Fruit fly (Drosophila melanogaster) whole organism, embryonic: ENCODE data around the gene Bace.

Experiments
- Bteb2 ChIP-seq: fragments of 200-800 bp; sonication (Bioruptor generic); optimal IDR thresholded peaks from 2 replicates; lab custom pipeline; 2016; ENCODE audit warnings: missing biosample characterization, missing genetic modification characterization
- CG10543 ChIP-seq: fragments of 200-800 bp; sonication (Bioruptor generic); optimal IDR thresholded peaks from 3 replicates; lab custom pipeline; 2017; ENCODE audit warnings: missing biosample characterization, mild to moderate bottlenecking, missing genetic modification characterization, moderate library complexity
- CG10654 ChIP-seq: fragments of 200-800 bp; sonication (Bioruptor generic); optimal IDR thresholded peaks from 2 replicates; lab custom pipeline; 2016; ENCODE audit warnings: missing biosample characterization, missing genetic modification characterization
- CG11093 ChIP-seq: fragments of 200-800 bp; sonication (Bioruptor generic); IDR thresholded peaks from 3 replicates; pipeline ENCODE4 v1.3.6; 2022; ENCODE audit warnings: missing biosample characterization, missing genetic modification characterization
- CG11695 ChIP-seq: fragments of 200-800 bp; sonication (Bioruptor generic); IDR thresholded peaks from 3 replicates; pipeline ENCODE4 v1.3.6; 2022; ENCODE audit warnings: missing biosample characterization, missing genetic modification characterization
- CG11696 ChIP-seq: fragments of 200-800 bp; sonication (Bioruptor generic); IDR thresholded peaks from 2 replicates; pipeline ENCODE4 v1.3.6; 2022; ENCODE audit warnings: missing biosample characterization, missing genetic modification characterization
- CG15479 ChIP-seq: fragments of 200-800 bp; sonication (Bioruptor generic); optimal IDR thresholded peaks from 3 replicates; lab custom pipeline; 2019; ENCODE audit warnings: missing biosample characterization, mild to moderate bottlenecking, missing genetic modification characterization, moderate library complexity
- CG17359 ChIP-seq: fragments of 200-800 bp; sonication (Bioruptor generic); optimal IDR thresholded peaks from 3 replicates; lab custom pipeline; 2018; ENCODE audit warnings: missing biosample characterization, mild to moderate bottlenecking, missing genetic modification characterization, moderate library complexity
- CG18476 ChIP-seq: fragments of 200-800 bp; sonication (Bioruptor generic); optimal IDR thresholded peaks from 2 replicates; lab custom pipeline; 2016; ENCODE audit warnings: missing biosample characterization, mild to moderate bottlenecking, missing genetic modification characterization
- CG2889 ChIP-seq: fragments of 200-800 bp; sonication (Bioruptor generic); IDR thresholded peaks from 3 replicates; pipeline ENCODE4 v1.3.6; 2022; ENCODE audit warnings: missing biosample characterization, missing genetic modification characterization
- CG31441 ChIP-seq: fragments of 200-800 bp; sonication (Bioruptor generic); IDR thresholded peaks from 2 replicates; pipeline ENCODE4 v1.3.6; 2022; ENCODE audit warnings: missing biosample characterization, missing genetic modification characterization
- CG32772 ChIP-seq: fragments of 200-800 bp; sonication (Bioruptor generic); IDR thresholded peaks from 2 replicates; pipeline ENCODE4 v1.3.6; 2022; ENCODE audit warnings: missing biosample characterization, missing genetic modification characterization
- CG4282 ChIP-seq: fragments of 200-800 bp; sonication (Bioruptor generic); optimal IDR thresholded peaks from 2 replicates; lab custom pipeline; 2016; ENCODE audit warnings: missing biosample characterization, missing genetic modification characterization
- CG6254 ChIP-seq: fragments of 200-800 bp; sonication (Bioruptor generic); optimal IDR thresholded peaks from 3 replicates; lab custom pipeline; 2017; ENCODE audit warnings: mild to moderate bottlenecking, missing biosample characterization, missing genetic modification reagents, missing genetic modification characterization
- CG7987 ChIP-seq: fragments of 200-800 bp; sonication (Bioruptor generic); optimal IDR thresholded peaks from 2 replicates; lab custom pipeline; 2018; ENCODE audit warnings: missing biosample characterization, mild to moderate bottlenecking, missing genetic modification characterization, moderate library complexity
- CG8290 ChIP-seq, 3 experiments: fragments of 200-800 bp; sonication (Bioruptor generic); optimal IDR thresholded peaks; 2 replicates each; lab custom pipeline; 2016 to 2019; ENCODE audit warnings: missing biosample characterization in 3 of 3, missing genetic modification characterization in 3 of 3, mild to moderate bottlenecking in 2 of 3, moderate library complexity in 1 of 3
- CG8478 ChIP-seq: fragments of >200 bp; optimal IDR thresholded peaks from 2 replicates; lab custom pipeline; 2018
- CHES-1-like ChIP-seq: fragments of 200-800 bp; sonication (Bioruptor generic); optimal IDR thresholded peaks from 2 replicates; lab custom pipeline; 2016; ENCODE audit warnings: missing biosample characterization, missing genetic modification characterization
- Dad ChIP-seq: fragments of 200-800 bp; sonication (Bioruptor generic); optimal IDR thresholded peaks from 3 replicates; lab custom pipeline; 2016; ENCODE audit warnings: missing biosample characterization, missing genetic modification characterization
- Dref ChIP-seq: fragments of 200-800 bp; sonication (Bioruptor generic); IDR thresholded peaks from 2 replicates; pipeline ENCODE4 v1.3.6; 2022; ENCODE audit warnings: missing biosample characterization, missing genetic modification characterization
- HLH54F ChIP-seq: fragments of 200-800 bp; sonication (Bioruptor generic); optimal IDR thresholded peaks from 3 replicates; lab custom pipeline; 2016; ENCODE audit warnings: missing biosample characterization, missing genetic modification characterization
- MESR4 ChIP-seq: fragments of 200-800 bp; sonication (Bioruptor generic); optimal IDR thresholded peaks from 2 replicates; lab custom pipeline; 2018; ENCODE audit warnings: missing biosample characterization, mild to moderate bottlenecking, missing genetic modification characterization, moderate library complexity
- NFAT ChIP-seq: fragments of 200-800 bp; sonication (Bioruptor generic); IDR thresholded peaks from 2 replicates; pipeline ENCODE4 v1.3.6; 2022; ENCODE audit warnings: missing biosample characterization, missing genetic modification characterization
- Oaz ChIP-seq: fragments of 200-800 bp; sonication (Bioruptor generic); IDR thresholded peaks from 2 replicates; pipeline ENCODE4 v1.3.6; 2022; ENCODE audit warnings: missing biosample characterization, missing genetic modification characterization
- PHDP ChIP-seq: fragments of 200-800 bp; sonication (Bioruptor generic); optimal IDR thresholded peaks from 3 replicates; lab custom pipeline; 2018; ENCODE audit warnings: missing biosample characterization, mild to moderate bottlenecking, missing genetic modification characterization, moderate library complexity
- Side ChIP-seq: fragments of 200-800 bp; sonication (Bioruptor generic); optimal IDR thresholded peaks from 2 replicates; lab custom pipeline; 2016; ENCODE audit warnings: missing biosample characterization, missing genetic modification characterization
- chinmo ChIP-seq: fragments of 200-800 bp; sonication (Bioruptor generic); IDR thresholded peaks from 4 replicates; pipeline ENCODE4 v1.3.6; 2022; ENCODE audit warnings: missing biosample characterization, missing genetic modification characterization; ENCODE audit not compliant: partially characterized antibody
- corto ChIP-seq: fragments of 200-800 bp; sonication (Bioruptor generic); optimal IDR thresholded peaks from 2 replicates; lab custom pipeline; 2016; ENCODE audit warnings: missing biosample characterization, mild to moderate bottlenecking, missing genetic modification characterization, moderate library complexity
- danr ChIP-seq: fragments of 200-800 bp; sonication (Bioruptor generic); IDR thresholded peaks from 2 replicates; pipeline ENCODE4 v1.3.6; 2022; ENCODE audit warnings: missing biosample characterization, missing genetic modification characterization
- dpn ChIP-seq, 2 experiments: fragments of 200-800 bp; sonication (Bioruptor generic); optimal IDR thresholded peaks; 3 replicates each; lab custom pipeline; 2016; ENCODE audit warnings: missing biosample characterization in 2 of 2, missing genetic modification characterization in 2 of 2
- ems ChIP-seq: fragments of 200-800 bp; sonication (Bioruptor generic); optimal IDR thresholded peaks from 3 replicates; lab custom pipeline; 2016; ENCODE audit warnings: missing biosample characterization, missing genetic modification characterization
- fd3F ChIP-seq: fragments of 200-800 bp; sonication (Bioruptor generic); optimal IDR thresholded peaks from 2 replicates; lab custom pipeline; 2018; ENCODE audit warnings: missing biosample characterization, mild to moderate bottlenecking, missing genetic modification characterization, moderate library complexity
- gem ChIP-seq: fragments of 200-800 bp; sonication (Bioruptor generic); optimal IDR thresholded peaks from 2 replicates; lab custom pipeline; 2019; ENCODE audit warnings: missing biosample characterization, mild to moderate bottlenecking, missing genetic modification characterization, moderate library complexity
- hkb ChIP-seq, 2 experiments: fragments of 200-800 bp in 1 of 2; fragments of >200 bp in 1 of 2; sonication (Bioruptor generic) in 1 of 2; IDR thresholded peaks in 1 of 2; optimal IDR thresholded peaks in 1 of 2; 2 replicates each; pipeline versions ENCODE4 v1.3.6 to Lab custom; 2017 to 2022; ENCODE audit warnings: missing biosample characterization in 1 of 2, missing genetic modification characterization in 1 of 2
- lmd ChIP-seq: fragments of 200-800 bp; sonication (Bioruptor generic); IDR thresholded peaks from 2 replicates; pipeline ENCODE4 v1.3.6; 2022; ENCODE audit warnings: missing biosample characterization, missing genetic modification characterization
- lola ChIP-seq, 3 experiments: fragments of >200 bp in 2 of 3; fragments of 200-800 bp in 1 of 3; sonication (Bioruptor generic) in 1 of 3; optimal IDR thresholded peaks; 2 replicates each; lab custom pipeline; 2017 to 2019; ENCODE audit warnings: missing biosample characterization in 3 of 3, missing genetic modification characterization in 3 of 3, mild to moderate bottlenecking in 1 of 3, moderate library complexity in 1 of 3
- luna ChIP-seq: fragments of 200-800 bp; sonication (Bioruptor generic); optimal IDR thresholded peaks from 2 replicates; lab custom pipeline; 2016; ENCODE audit warnings: missing biosample characterization, missing genetic modification characterization
- pzg ChIP-seq: fragments of 200-800 bp; sonication (Bioruptor generic); optimal IDR thresholded peaks from 3 replicates; lab custom pipeline; 2018; ENCODE audit warnings: missing biosample characterization, mild to moderate bottlenecking, missing genetic modification characterization, moderate library complexity
- row ChIP-seq: fragments of 200-800 bp; sonication (Bioruptor generic); IDR thresholded peaks from 3 replicates; pipeline ENCODE4 v1.3.6; 2022; ENCODE audit warnings: missing biosample characterization, missing genetic modification characterization
- sc ChIP-seq, 3 experiments: fragments of >200 bp in 2 of 3; fragments of 200-800 bp in 1 of 3; sonication (Bioruptor generic) in 1 of 3; optimal IDR thresholded peaks; 2 replicates in 2 of 3; 3 replicates in 1 of 3; lab custom pipeline; 2017; ENCODE audit warnings: mild to moderate bottlenecking in 1 of 3, missing biosample characterization in 1 of 3, missing genetic modification characterization in 1 of 3, missing genetic modification reagents in 1 of 3
- sqz ChIP-seq: fragments of 200-800 bp; sonication (Bioruptor generic); optimal IDR thresholded peaks from 3 replicates; lab custom pipeline; 2018; ENCODE audit warnings: missing biosample characterization, mild to moderate bottlenecking, missing genetic modification characterization
- stc ChIP-seq: fragments of 200-800 bp; sonication (Bioruptor generic); IDR thresholded peaks from 2 replicates; pipeline ENCODE4 v1.3.6; 2022; ENCODE audit warnings: missing biosample characterization, missing genetic modification characterization
- tll ChIP-seq, 2 experiments: fragments of 200-800 bp in 1 of 2; fragments of >200 bp in 1 of 2; sonication (Bioruptor generic) in 1 of 2; optimal IDR thresholded peaks; 2 replicates each; lab custom pipeline; 2017 to 2019; ENCODE audit warnings: missing biosample characterization in 2 of 2, missing genetic modification characterization in 2 of 2, mild to moderate bottlenecking in 1 of 2, moderate library complexity in 1 of 2
- tna ChIP-seq: fragments of 200-800 bp; sonication (Bioruptor generic); IDR thresholded peaks from 2 replicates; pipeline ENCODE4 v1.3.6; 2022; ENCODE audit warnings: missing biosample characterization, missing genetic modification characterization; ENCODE audit not compliant: partially characterized antibody
- wdn ChIP-seq: fragments of 200-800 bp; sonication (Bioruptor generic); IDR thresholded peaks from 2 replicates; pipeline ENCODE4 v1.3.6; 2022; ENCODE audit warnings: missing biosample characterization, missing genetic modification characterization
- zen2 ChIP-seq: fragments of 200-800 bp; sonication (Bioruptor generic); IDR thresholded peaks from 3 replicates; pipeline ENCODE4 v1.3.6; 2022; ENCODE audit warnings: missing biosample characterization, missing genetic modification characterization; ENCODE audit not compliant: partially characterized antibody
- zf30C ChIP-seq: fragments of 200-800 bp; sonication (Bioruptor generic); optimal IDR thresholded peaks from 3 replicates; lab custom pipeline; 2018; ENCODE audit warnings: missing biosample characterization, mild to moderate bottlenecking, missing genetic modification characterization

The Bace gene

DNA sequence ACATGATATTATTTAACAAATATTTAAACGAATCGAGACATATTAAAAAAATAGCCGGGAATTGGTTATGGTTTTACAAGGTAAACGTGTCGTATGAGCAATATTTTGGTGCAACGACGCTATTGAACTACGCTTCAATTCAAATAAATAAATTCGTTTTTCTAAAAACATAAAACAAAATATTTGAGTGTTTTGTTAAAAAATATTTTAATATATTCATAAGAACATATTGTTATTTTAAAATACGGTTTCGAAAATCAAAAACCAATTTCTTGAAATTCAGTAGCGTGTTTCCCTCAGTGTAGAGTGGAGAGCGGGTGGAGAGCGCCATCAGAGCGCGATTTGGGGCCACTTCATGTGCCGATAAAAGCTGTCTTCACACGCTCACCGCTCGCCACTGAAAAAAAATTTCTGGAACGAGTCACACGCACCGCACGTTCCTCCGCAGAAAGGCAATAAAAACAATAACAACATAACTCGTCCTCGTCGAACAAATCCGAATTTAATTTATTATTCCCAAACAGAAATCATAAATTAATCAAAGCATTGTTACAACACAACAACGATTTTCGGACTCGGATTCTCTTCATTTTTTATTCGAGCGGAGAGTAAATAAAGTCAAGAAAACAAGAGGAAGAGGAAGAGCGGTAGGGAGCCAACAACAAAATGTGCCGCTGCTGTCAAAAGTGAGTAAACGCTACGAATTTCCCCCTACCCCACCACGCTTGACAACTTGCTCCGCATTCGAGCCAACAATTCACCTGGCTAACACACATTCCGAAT lies 39.5 kb upstream of the Bace start:
- no peak for TF ChIP-seq sc (optimal IDR thresholded peaks at IDR 0.05; lab: Kevin White, UChicago)
- TF ChIP-seq sc (GFP tag; optimal IDR thresholded peaks at IDR 0.05; lab: Kevin White, UChicago), result peak; percentile 93
- TF ChIP-seq zen2 (GFP tag; lab: Robert Waterston, UW), result no peak
- peak; percentile 80 for TF ChIP-seq zf30C (GFP tag; lab: Kevin White, UChicago)
- no peak for TF ChIP-seq tll (GFP tag; optimal IDR thresholded peaks at IDR 0.05; lab: Kevin White, UChicago)
- no peak for TF ChIP-seq Dad (GFP tag; lab: Kevin White, UChicago)
- peak; percentile 94 for TF ChIP-seq PHDP (tag; lab: Kevin White, UChicago)
- peak; percentile 71 for TF ChIP-seq CG10654 (GFP tag; lab: Kevin White, UChicago)
- TF ChIP-seq Oaz (GFP tag; lab: Robert Waterston, UW), result peak; percentile 67
- peak; percentile 49; the same call in 1 of the 2 replicates for TF ChIP-seq CG11696 (GFP tag; lab: Robert Waterston, UW)
- TF ChIP-seq dpn (GFP tag; optimal IDR thresholded peaks at IDR 0.05; lab: Kevin White, UChicago), result peak; percentile 42 to 80
- peak; percentile 83 for TF ChIP-seq CG6254 (GFP tag; lab: Kevin White, UChicago)
- peak; percentile 63 for TF ChIP-seq Bteb2 (GFP tag; lab: Kevin White, UChicago)
- TF ChIP-seq corto, result no peak
- TF ChIP-seq sqz (GFP tag; lab: Kevin White, UChicago), result peak; percentile 90
- peak; percentile 38 for TF ChIP-seq Side (GFP tag; lab: Kevin White, UChicago)
- TF ChIP-seq ems, result peak; percentile 33
- peak; percentile 92 for TF ChIP-seq row (GFP tag; lab: Robert Waterston, UW)
- TF ChIP-seq chinmo, result no peak
- TF ChIP-seq tna (GFP tag; lab: Robert Waterston, UW), result no peak
- TF ChIP-seq luna (GFP tag; lab: Kevin White, UChicago), result no peak
- TF ChIP-seq CG7987 (GFP tag; lab: Kevin White, UChicago), result peak; percentile 56
- peak; percentile 61; the same call in 1 of the 2 replicates for TF ChIP-seq CG32772
- TF ChIP-seq CG10543 (GFP tag; lab: Kevin White, UChicago), result peak; percentile 91
- TF ChIP-seq CG8478 (lab: Kevin White, UChicago), result no peak
- peak; percentile 91 for TF ChIP-seq CG17359 (tag; lab: Kevin White, UChicago)
- peak; percentile 51 for TF ChIP-seq HLH54F (GFP tag; lab: Kevin White, UChicago)
- no peak for TF ChIP-seq CG15479
- TF ChIP-seq CG18476 (GFP tag; lab: Kevin White, UChicago), result peak; percentile 82
- TF ChIP-seq CG4282 (GFP tag; lab: Kevin White, UChicago), result no peak
- TF ChIP-seq danr (GFP tag; lab: Robert Waterston, UW), result peak; percentile 70
- TF ChIP-seq CG31441 (GFP tag; lab: Robert Waterston, UW), result peak; percentile 86
- TF ChIP-seq CG11093 (GFP tag; lab: Robert Waterston, UW), result peak; percentile 76; the same call in 1 of the 3 replicates
- TF ChIP-seq hkb (optimal IDR thresholded peaks at IDR 0.05; lab: Kevin White, UChicago), result no peak
- TF ChIP-seq hkb (GFP tag; IDR thresholded peaks at IDR 0.05; lab: Robert Waterston, UW), result peak; percentile 71; the same call in 1 of the 2 replicates
- TF ChIP-seq CG11695 (GFP tag; lab: Robert Waterston, UW), result peak; percentile 78
- peak; percentile 59 for TF ChIP-seq fd3F
- TF ChIP-seq lmd (GFP tag; lab: Robert Waterston, UW), result peak; percentile 85
- TF ChIP-seq CHES-1-like (GFP tag; lab: Kevin White, UChicago), result no peak
- no peak for TF ChIP-seq pzg
- TF ChIP-seq Dref (GFP tag; lab: Robert Waterston, UW), result no peak
- no peak; the same call in 2 of the 3 replicates for TF ChIP-seq CG2889 (GFP tag; lab: Robert Waterston, UW)
- peak; percentile 55 for TF ChIP-seq CG8290 (GFP tag; optimal IDR thresholded peaks at IDR 0.05; lab: Kevin White, UChicago)
- peak in 1 of 2 experiments; percentile 54 for TF ChIP-seq CG8290 (tag; optimal IDR thresholded peaks at IDR 0.05; lab: Kevin White, UChicago)
- no peak; the same call in none of the 2 replicates for TF ChIP-seq wdn (GFP tag; lab: Robert Waterston, UW)
- TF ChIP-seq stc (GFP tag; lab: Robert Waterston, UW), result peak; percentile 67
- TF ChIP-seq MESR4 (GFP tag; lab: Kevin White, UChicago), result no peak
- peak; percentile 64 for TF ChIP-seq NFAT
- peak in 1 of 3 experiments; percentile 96 for TF ChIP-seq lola (GFP tag; optimal IDR thresholded peaks at IDR 0.05; lab: Kevin White, UChicago)
- TF ChIP-seq gem, result peak; percentile 97
